Worm (Caenorhabditis elegans) whole organism, L2 larva: ENCODE results near the gene B0361.9.

ENCODE experiments used
- C34F6.9 ChIP-seq: fragments of 150-350 bp; optimal IDR thresholded peaks from 2 replicates; lab custom pipeline; 2014; ENCODE audit warnings: missing biosample characterization, missing genetic modification characterization
- F13H6.1 ChIP-seq: sonication (generic microtip); optimal IDR thresholded peaks from 2 replicates; lab custom pipeline; 2016; ENCODE audit warnings: missing genetic modification characterization, missing compliant biosample characterization
- R02D3.7 ChIP-seq: fragments of 150-350 bp; optimal IDR thresholded peaks from 2 replicates; lab custom pipeline; 2014; ENCODE audit warnings: missing biosample characterization, missing genetic modification characterization
- Y55F3AM.14 ChIP-seq: fragments of 200-800 bp; sonication (Bioruptor generic); optimal IDR thresholded peaks from 2 replicates; lab custom pipeline; 2018; ENCODE audit warnings: mild to moderate bottlenecking, missing genetic modification characterization, missing compliant biosample characterization
- alr-1 ChIP-seq: fragments of 150-350 bp; optimal IDR thresholded peaks from 2 replicates; lab custom pipeline; 2014; ENCODE audit warnings: missing biosample characterization, missing genetic modification characterization
- aly-2 ChIP-seq: fragments of 150-350 bp; optimal IDR thresholded peaks from 2 replicates; lab custom pipeline; 2014; ENCODE audit warnings: missing biosample characterization, missing genetic modification characterization
- ama-1 ChIP-seq: fragments of 150-350 bp; optimal IDR thresholded peaks from 2 replicates; lab custom pipeline; 2018; ENCODE audit warnings: inconsistent platforms
- blmp-1 ChIP-seq: sonication (generic microtip); optimal IDR thresholded peaks from 2 replicates; lab custom pipeline; 2017; ENCODE audit warnings: missing genetic modification characterization, mild to moderate bottlenecking, missing compliant biosample characterization, antibody characterized with exemption, moderate library complexity; ENCODE audit not compliant: insufficient read depth
- ceh-16 ChIP-seq: fragments of 150-350 bp; optimal IDR thresholded peaks from 2 replicates; lab custom pipeline; 2014; ENCODE audit warnings: missing biosample characterization, missing genetic modification characterization
- ceh-82 ChIP-seq: fragments of 150-350 bp; optimal IDR thresholded peaks from 2 replicates; lab custom pipeline; 2014; ENCODE audit warnings: missing biosample characterization, missing genetic modification characterization
- crh-2 ChIP-seq: sonication (generic microtip); optimal IDR thresholded peaks from 2 replicates; lab custom pipeline; 2017; ENCODE audit warnings: missing biosample characterization, missing genetic modification characterization
- dmd-4 ChIP-seq: sonication (generic microtip); optimal IDR thresholded peaks from 2 replicates; lab custom pipeline; 2017; ENCODE audit warnings: missing biosample characterization, missing genetic modification characterization
- egl-27 ChIP-seq: sonication (generic microtip); optimal IDR thresholded peaks from 3 replicates; lab custom pipeline; 2017; ENCODE audit warnings: missing biosample characterization, missing genetic modification reagents, missing genetic modification characterization
- fos-1 ChIP-seq: fragments of 150-350 bp; optimal IDR thresholded peaks from 2 replicates; lab custom pipeline; 2014; ENCODE audit warnings: missing biosample characterization, missing genetic modification characterization
- lin-13 ChIP-seq: fragments of 150-350 bp; optimal IDR thresholded peaks from 2 replicates; lab custom pipeline; 2014; ENCODE audit warnings: missing biosample characterization, missing genetic modification reagents, missing genetic modification characterization
- lsy-2 ChIP-seq, 2 experiments: fragments of 150-350 bp in 1 of 2; sonication (generic microtip) in 1 of 2; optimal IDR thresholded peaks; 2 replicates each; lab custom pipeline; 2014 to 2017; ENCODE audit warnings: missing biosample characterization in 2 of 2, missing genetic modification characterization in 2 of 2
- mab-5 ChIP-seq: fragments of 150-350 bp; optimal IDR thresholded peaks from 2 replicates; lab custom pipeline; 2014; ENCODE audit warnings: missing biosample characterization, missing genetic modification characterization
- mbf-1 ChIP-seq: sonication (generic microtip); optimal IDR thresholded peaks from 2 replicates; lab custom pipeline; 2017; ENCODE audit warnings: missing biosample characterization, missing genetic modification characterization
- mdl-1 ChIP-seq, 2 experiments: fragments of 150-350 bp in 1 of 2; sonication (generic microtip) in 1 of 2; optimal IDR thresholded peaks; 2 replicates each; lab custom pipeline; 2017; ENCODE audit warnings: missing biosample characterization in 2 of 2, missing genetic modification characterization in 2 of 2
- nhr-11 ChIP-seq: fragments of 150-350 bp; optimal IDR thresholded peaks from 2 replicates; lab custom pipeline; 2014; ENCODE audit warnings: missing biosample characterization, missing genetic modification characterization
- nhr-129 ChIP-seq: fragments of 150-350 bp; optimal IDR thresholded peaks from 2 replicates; lab custom pipeline; 2014; ENCODE audit warnings: missing biosample characterization, missing genetic modification characterization
- nhr-25 ChIP-seq: fragments of 150-350 bp; sonication (generic microtip); optimal IDR thresholded peaks from 3 replicates; lab custom pipeline; 2014; ENCODE audit warnings: missing biosample characterization, missing genetic modification characterization
- sem-4 ChIP-seq: fragments of 150-350 bp; optimal IDR thresholded peaks from 2 replicates; lab custom pipeline; 2014; ENCODE audit warnings: missing biosample characterization, missing genetic modification reagents, missing genetic modification characterization
- skn-1 ChIP-seq: sonication (generic microtip); optimal IDR thresholded peaks from 2 replicates; lab custom pipeline; 2017; ENCODE audit warnings: missing biosample characterization, missing genetic modification characterization
- sma-3 ChIP-seq: sonication (generic microtip); optimal IDR thresholded peaks from 2 replicates; lab custom pipeline; 2016; ENCODE audit warnings: missing genetic modification reagents, missing genetic modification characterization, missing compliant biosample characterization
- sma-9 ChIP-seq, 2 experiments: fragments of 150-350 bp in 1 of 2; sonication (generic microtip) in 1 of 2; optimal IDR thresholded peaks; 2 replicates each; lab custom pipeline; 2014 to 2016; ENCODE audit warnings: missing genetic modification characterization in 2 of 2, mild to moderate bottlenecking in 1 of 2, missing biosample characterization in 1 of 2, missing compliant biosample characterization in 1 of 2, missing genetic modification reagents in 1 of 2, moderate library complexity in 1 of 2
- unc-39 ChIP-seq: fragments of 150-350 bp; optimal IDR thresholded peaks from 2 replicates; lab custom pipeline; 2014; ENCODE audit warnings: missing biosample characterization, missing genetic modification characterization
- unc-55 ChIP-seq: fragments of 150-350 bp; sonication (generic microtip); optimal IDR thresholded peaks from 3 replicates; lab custom pipeline; 2014; ENCODE audit warnings: missing biosample characterization, missing genetic modification reagents, missing genetic modification characterization
- zag-1 ChIP-seq: fragments of 150-350 bp; optimal IDR thresholded peaks from 2 replicates; lab custom pipeline; 2014; ENCODE audit warnings: missing biosample characterization, missing genetic modification characterization
- ztf-1 ChIP-seq: fragments of 200-800 bp; sonication (Bioruptor generic); conservative IDR thresholded peaks from 2 replicates; pipeline ENCODE4 v1.3.6; 2022; ENCODE audit warnings: missing genetic modification characterization, missing compliant biosample characterization
- ztf-11 ChIP-seq: sonication (generic microtip); optimal IDR thresholded peaks from 2 replicates; lab custom pipeline; 2017; ENCODE audit warnings: missing biosample characterization, missing genetic modification characterization

The B0361.9 gene

ce11 chrIII:7293075-7293684 is 6.3 kb downstream of the B0361.9 start, which contains the start of gene cwf-19L2:
Gene cwf-19L2, plus strand, starts transcription at chrIII:7293634.
- TF ChIP-seq lsy-2 (tag; optimal IDR thresholded peaks at IDR 0.05; lab: Kevin White, UChicago) (peak in 1 of 2 experiments; percentile 80), sem-4 (tag; lab: Kevin White, UChicago) (no peak)

DNA sequence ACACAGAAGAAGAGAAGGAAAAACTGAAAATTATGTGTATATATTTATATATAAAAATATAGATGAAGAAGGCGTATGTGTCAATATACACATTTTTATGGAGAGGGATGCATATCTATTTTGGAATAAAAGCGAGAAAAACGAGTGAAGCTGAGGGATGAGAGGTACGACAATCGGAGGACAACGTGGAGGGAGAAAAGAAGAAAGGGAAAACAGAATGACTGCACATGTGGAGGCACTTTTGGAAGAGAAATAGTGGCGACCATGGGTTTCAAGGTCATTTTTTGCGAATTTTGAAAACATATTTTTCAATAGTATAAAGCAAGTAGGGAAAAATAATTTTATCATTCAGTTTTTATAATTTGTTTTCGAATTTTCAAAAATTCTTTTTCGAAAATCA is 6.9 kb downstream of the B0361.9 start:
- TF ChIP-seq blmp-1 (tag; lab: Kevin White, UChicago) (peak; percentile 88), zag-1 (tag; lab: Kevin White, UChicago) (no peak), sma-9 (GFP tag; optimal IDR thresholded peaks at IDR 0.05; lab: Kevin White, UChicago) (no peak), sma-9 (tag; optimal IDR thresholded peaks at IDR 0.05; lab: Kevin White, UChicago) (no peak), C34F6.9 (tag; lab: Kevin White, UChicago) (peak; percentile 56), mdl-1 (tag; optimal IDR thresholded peaks at IDR 0.05; lab: Kevin White, UChicago) (peak in 1 of 2 experiments; percentile 18), R02D3.7 (tag; lab: Kevin White, UChicago) (no peak), unc-39 (tag; lab: Kevin White, UChicago) (no peak), F13H6.1 (tag; lab: Kevin White, UChicago) (no peak), fos-1 (tag; lab: Kevin White, UChicago) (peak; percentile 35), lsy-2 (tag; optimal IDR thresholded peaks at IDR 0.05; lab: Kevin White, UChicago) (no peak), alr-1 (tag; lab: Kevin White, UChicago) (no peak), Y55F3AM.14 (GFP tag; lab: Kevin White, UChicago) (no peak), nhr-129 (tag; lab: Kevin White, UChicago) (peak; percentile 35), crh-2 (tag; lab: Kevin White, UChicago) (peak; percentile 35), dmd-4 (no peak), mab-5 (tag; lab: Kevin White, UChicago) (no peak), mbf-1 (no peak), ceh-82 (no peak), aly-2 (no peak), skn-1 (tag; lab: Kevin White, UChicago) (no peak), ceh-16 (tag; lab: Kevin White, UChicago) (no peak), nhr-11 (tag; lab: Kevin White, UChicago) (no peak), ztf-11 (tag; lab: Kevin White, UChicago) (no peak), nhr-25 (tag; lab: Kevin White, UChicago) (peak; percentile 33), egl-27 (tag; lab: Kevin White, UChicago) (no peak), unc-55 (GFP tag; lab: Kevin White, UChicago) (peak; percentile 4), ama-1 (lab: Kevin White, UChicago) (no peak)
- TF ChIP-seq, all 48 proteins: peak for 8

ce11 chrIII:7291216-7291615 is 8.2 kb downstream of the B0361.9 start:
- no peak for TF ChIP-seq mab-5 (tag; lab: Kevin White, UChicago)
- TF ChIP-seq lin-13 (GFP tag; lab: Kevin White, UChicago): no peak
- no peak for TF ChIP-seq mbf-1
- TF ChIP-seq crh-2 (tag; lab: Kevin White, UChicago): peak; percentile 34
- peak; percentile 20 for TF ChIP-seq unc-55 (GFP tag; lab: Kevin White, UChicago)
- TF ChIP-seq sma-3 (GFP tag; lab: Kevin White, UChicago): no peak
- TF ChIP-seq R02D3.7 (tag; lab: Kevin White, UChicago): no peak
- TF ChIP-seq nhr-129 (tag; lab: Kevin White, UChicago): no peak
- TF ChIP-seq C34F6.9 (tag; lab: Kevin White, UChicago): peak; percentile 26
- TF ChIP-seq nhr-11 (tag; lab: Kevin White, UChicago): no peak
- TF ChIP-seq nhr-25 (tag; lab: Kevin White, UChicago): no peak
- no peak for TF ChIP-seq egl-27 (tag; lab: Kevin White, UChicago)
- peak in 1 of 2 experiments; percentile 34 for TF ChIP-seq lsy-2 (tag; optimal IDR thresholded peaks at IDR 0.05; lab: Kevin White, UChicago)

- no peak for TF ChIP-seq ztf-1 (GFP tag; lab: Robert Waterston, UW)
- no peak for TF ChIP-seq mbf-1
- no peak for TF ChIP-seq Y55F3AM.14 (GFP tag; lab: Kevin White, UChicago)
- no peak for TF ChIP-seq mdl-1 (tag; optimal IDR thresholded peaks at IDR 0.05; lab: Kevin White, UChicago)
Observed at ce11 chrIII:7290462-7290861, 9.0 kb downstream of the B0361.9 start, which contains the start of gene algn-11. Gene algn-11, minus strand, starts transcription at chrIII:7290562.

- TF ChIP-seq lsy-2 (tag; optimal IDR thresholded peaks at IDR 0.05; lab: Kevin White, UChicago): no peak
- no peak for TF ChIP-seq dmd-4
- no peak for TF ChIP-seq egl-27 (tag; lab: Kevin White, UChicago)
- no peak for TF ChIP-seq sma-3 (GFP tag; lab: Kevin White, UChicago)
- TF ChIP-seq blmp-1 (tag; lab: Kevin White, UChicago): no peak
Observed at ce11 chrIII:7287503-7287902, 11.9 kb downstream of the B0361.9 start, which contains the start of gene ykt-6. Gene ykt-6, minus strand, starts transcription at chrIII:7287603.
